Fruit fly (Drosophila melanogaster) whole organism, embryonic: ENCODE data around the gene Crg-1.

Experiments used
- CG17361 ChIP-seq: fragments of 200-800 bp; sonication (Bioruptor generic); IDR thresholded peaks from 3 replicates; pipeline ENCODE4 v1.3.6; 2022; ENCODE audit warnings: missing biosample characterization, missing genetic modification characterization
- CG9609 ChIP-seq: fragments of 200-800 bp; sonication (Bioruptor generic); optimal IDR thresholded peaks from 3 replicates; lab custom pipeline; 2016; ENCODE audit warnings: missing biosample characterization, missing genetic modification characterization

dm6 chrX:3748741-3749484 is 44.1 kb upstream of the Crg-1 start:
- TF ChIP-seq CG17361 (GFP tag; lab: Robert Waterston, UW) (no peak), CG9609 (GFP tag; lab: Kevin White, UChicago) (no peak)
